Worm (Caenorhabditis elegans) whole organism, L4 larva: ENCODE measurements around the gene F22H10.1.

Experiments used
- T20F7.1 ChIP-seq: fragments of 200-800 bp; sonication (Bioruptor generic); optimal IDR thresholded peaks from 2 replicates; lab custom pipeline; 2018; ENCODE audit warnings: mild to moderate bottlenecking, missing genetic modification characterization, missing compliant biosample characterization
- ama-1 ChIP-seq: fragments of 150-350 bp; optimal IDR thresholded peaks from 2 replicates; lab custom pipeline; 2014; ENCODE audit warnings: inconsistent platforms, mixed read lengths
- daf-12 ChIP-seq: fragments of 150-350 bp; optimal IDR thresholded peaks from 2 replicates; lab custom pipeline; 2014; ENCODE audit warnings: missing biosample characterization, missing genetic modification reagents, missing genetic modification characterization
- mdl-1 ChIP-seq, 2 experiments: fragments of 150-350 bp in 1 of 2; sonication (generic microtip) in 1 of 2; optimal IDR thresholded peaks; 2 replicates each; lab custom pipeline; 2014 to 2017; ENCODE audit warnings: missing biosample characterization in 2 of 2, missing genetic modification characterization in 2 of 2
- nhr-11 ChIP-seq: fragments of 150-350 bp; optimal IDR thresholded peaks from 2 replicates; lab custom pipeline; 2014; ENCODE audit warnings: missing biosample characterization, missing genetic modification characterization
- nhr-76 ChIP-seq: fragments of 150-350 bp; optimal IDR thresholded peaks from 2 replicates; lab custom pipeline; 2014; ENCODE audit warnings: missing biosample characterization, missing genetic modification characterization
- unc-62 ChIP-seq, 3 experiments: fragments of 150-350 bp in 1 of 3; sonication (generic microtip); optimal IDR thresholded peaks in 2 of 3; peaks in 1 of 3; 1 replicate in 1 of 3; 2 replicates in 2 of 3; lab custom pipeline; 2014 to 2017; ENCODE audit warnings: missing biosample characterization in 3 of 3, missing genetic modification characterization in 3 of 3, missing genetic modification reagents in 3 of 3, missing genotype in 1 of 3
- zag-1 ChIP-seq: fragments of 150-350 bp; optimal IDR thresholded peaks from 2 replicates; lab custom pipeline; 2014; ENCODE audit warnings: missing biosample characterization, missing genetic modification characterization

- peak in 1 of 2 experiments; percentile 84 for TF ChIP-seq unc-62 (GFP tag; optimal IDR thresholded peaks at IDR 0.05 in 1 of 2; lab: Kevin White, UChicago)
- no peak for TF ChIP-seq unc-62 (tag; optimal IDR thresholded peaks at IDR 0.05; lab: Kevin White, UChicago)
- TF ChIP-seq daf-12 (tag; lab: Kevin White, UChicago), result no peak
- TF ChIP-seq T20F7.1 (GFP tag; lab: Kevin White, UChicago), result no peak
- no peak for TF ChIP-seq zag-1 (tag; lab: Kevin White, UChicago)
- TF ChIP-seq mdl-1 (tag; optimal IDR thresholded peaks at IDR 0.05; lab: Kevin White, UChicago), result no peak
- no peak for TF ChIP-seq nhr-11
- TF ChIP-seq nhr-76, result no peak
- no peak for TF ChIP-seq ama-1 (lab: Kevin White, UChicago)
Observed at ce11 chrX:16733411-16733810, 31.2 kb downstream of the F22H10.1 start.
